Worm (Caenorhabditis elegans): Measurements from ENCODE around the gene srh-275.
"Not testable (repeated sequence)": the region's sequence is repeated elsewhere in the genome, so short reads cannot be mapped to it uniquely, and the experiment has no call there.

Gene srh-275

DNA sequence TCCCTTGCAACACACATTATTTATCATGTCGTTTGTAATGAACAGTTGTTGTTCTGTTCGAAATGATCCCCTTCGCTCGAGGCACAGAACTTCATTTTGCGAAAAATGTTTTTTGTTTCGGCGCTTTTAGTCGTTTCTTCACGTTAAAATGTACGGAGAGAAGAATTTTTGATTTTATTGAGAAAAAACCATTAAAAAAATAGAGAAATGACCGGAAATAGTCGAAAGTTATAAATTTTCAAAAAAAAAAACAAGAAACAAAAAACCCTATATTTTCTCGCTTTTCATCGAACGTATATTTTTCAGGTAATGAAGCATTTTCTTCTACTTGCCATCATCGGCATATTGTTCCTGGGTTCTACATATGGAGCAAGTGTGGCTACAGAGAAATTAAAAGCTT, 20.6 kb upstream of the srh-275 start, which contains the start of gene F10G2.1:
Gene F10G2.1, plus strand, starts transcription at position 301 of the 400 bp plus-strand sequence.
- no peak for TF ChIP-seq unc-39 (tag; optimal IDR thresholded peaks at IDR 0.05)
- no peak for TF ChIP-seq aly-2 (tag; optimal IDR thresholded peaks at IDR 0.05)
- TF ChIP-seq snpc-4 (tag; optimal IDR thresholded peaks at IDR 0.05) = no peak
- TF ChIP-seq fos-1 (tag; optimal IDR thresholded peaks at IDR 0.05) = no peak
- no peak for TF ChIP-seq nhr-6 (tag; optimal IDR thresholded peaks at IDR 0.05)
- TF ChIP-seq mbf-1 (tag; optimal IDR thresholded peaks at IDR 0.05) = no peak
- no peak for TF ChIP-seq alr-1 (tag; optimal IDR thresholded peaks at IDR 0.05)
- no peak for TF ChIP-seq nhr-129 (tag; optimal IDR thresholded peaks at IDR 0.05)
- TF ChIP-seq mab-5 (tag; optimal IDR thresholded peaks at IDR 0.05) = no peak
- no peak for TF ChIP-seq nhr-77 (tag; optimal IDR thresholded peaks at IDR 0.05)
- TF ChIP-seq sma-9 (GFP tag; optimal IDR thresholded peaks at IDR 0.05) = no peak
- no peak for TF ChIP-seq sma-9 (tag; optimal IDR thresholded peaks at IDR 0.05)
- TF ChIP-seq ama-1 (optimal IDR thresholded peaks at IDR 0.05) = no peak
- TF ChIP-seq gmeb-1 (tag; optimal IDR thresholded peaks at IDR 0.05) = no peak
- no peak for TF ChIP-seq zag-1 (tag; optimal IDR thresholded peaks at IDR 0.05)
- no peak for TF ChIP-seq nhr-23 (tag; optimal IDR thresholded peaks at IDR 0.05)
- no peak for TF ChIP-seq lin-39 (tag; optimal IDR thresholded peaks at IDR 0.05)
- no peak for TF ChIP-seq Y55F3AM.14 (GFP tag; optimal IDR thresholded peaks at IDR 0.05)
- no peak for TF ChIP-seq nhr-237 (tag; optimal IDR thresholded peaks at IDR 0.05)
- no peak for TF ChIP-seq crh-2 (tag; optimal IDR thresholded peaks at IDR 0.05)
- TF ChIP-seq ceh-16 (tag; optimal IDR thresholded peaks at IDR 0.05) = no peak

DNA sequence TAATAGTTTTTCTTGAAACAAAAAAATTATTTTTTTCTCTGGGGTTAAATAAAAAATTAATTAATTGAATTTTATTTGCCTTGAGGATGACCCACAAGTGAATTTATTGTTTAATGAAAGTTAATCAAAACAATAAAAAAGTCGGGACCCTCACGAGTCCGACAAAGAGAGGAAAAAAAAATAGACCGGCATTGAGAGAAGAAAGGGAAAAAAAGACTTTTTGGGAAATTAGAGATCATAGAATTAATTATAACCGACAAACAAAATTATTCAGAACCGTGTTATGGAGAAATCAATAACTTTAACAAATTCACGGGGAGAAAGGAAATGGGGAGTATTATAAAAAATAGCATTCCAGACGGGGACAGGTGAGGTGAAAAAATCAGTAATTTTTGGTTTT, 15.6 kb upstream of the srh-275 start, which contains the start of gene F10G2.7:
Gene F10G2.7, minus strand, starts transcription at position 101 of the 400 bp plus-strand sequence.
- not testable (repeated sequence) for TF ChIP-seq F13H6.1, elt-1, snpc-4 (tag; optimal IDR thresholded peaks at IDR 0.05)

DNA sequence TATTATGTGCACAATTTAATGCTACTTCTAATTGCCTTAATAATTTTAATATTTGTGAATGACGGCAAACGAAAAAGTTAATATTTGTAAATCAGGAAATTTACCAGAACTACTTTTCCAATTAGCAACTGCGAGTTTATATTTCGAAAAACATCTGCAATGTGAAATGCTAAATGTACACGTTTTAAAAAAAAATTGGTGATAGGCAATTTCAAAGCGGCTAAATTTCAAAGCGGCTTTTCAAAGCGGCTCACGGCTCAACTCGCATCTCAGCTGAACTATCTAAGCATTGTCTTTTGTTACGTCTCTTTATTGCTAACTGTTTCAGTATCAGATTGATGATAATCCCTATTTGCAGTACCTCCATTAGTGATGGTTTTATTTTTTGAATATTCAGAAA, 13.0 kb upstream of the srh-275 start, which contains the start of gene srh-187:
Gene srh-187, minus strand, starts transcription at position 101 of the 400 bp plus-strand sequence.
- TF ChIP-seq ama-1 (optimal IDR thresholded peaks at IDR 0.05) (no peak), nhr-6 (tag; optimal IDR thresholded peaks at IDR 0.05) (no peak), crh-2 (tag; optimal IDR thresholded peaks at IDR 0.05) (no peak), elt-3 (tag; optimal IDR thresholded peaks at IDR 0.05) (no peak), Y55F3AM.14 (GFP tag; optimal IDR thresholded peaks at IDR 0.05) (no peak), lin-11 (tag; optimal IDR thresholded peaks at IDR 0.05) (no peak), skn-1 (tag; optimal IDR thresholded peaks at IDR 0.05) (no peak), peb-1 (tag; optimal IDR thresholded peaks at IDR 0.05) (no peak), C34F6.9 (tag; optimal IDR thresholded peaks at IDR 0.05) (no peak), fos-1 (tag; optimal IDR thresholded peaks at IDR 0.05) (no peak), nhr-25 (tag; optimal IDR thresholded peaks at IDR 0.05) (no peak), elt-1 (tag; optimal IDR thresholded peaks at IDR 0.05) (no peak), ztf-11 (tag; optimal IDR thresholded peaks at IDR 0.05) (no peak), sem-4 (tag; optimal IDR thresholded peaks at IDR 0.05) (no peak), egl-27 (tag; optimal IDR thresholded peaks at IDR 0.05) (no peak), snpc-4 (tag; optimal IDR thresholded peaks at IDR 0.05) (no peak), nhr-237 (tag; optimal IDR thresholded peaks at IDR 0.05) (no peak), aly-2 (tag; optimal IDR thresholded peaks at IDR 0.05) (no peak), ceh-16 (tag; optimal IDR thresholded peaks at IDR 0.05) (no peak), unc-62 (GFP tag; optimal IDR thresholded peaks at IDR 0.05) (no peak)

DNA sequence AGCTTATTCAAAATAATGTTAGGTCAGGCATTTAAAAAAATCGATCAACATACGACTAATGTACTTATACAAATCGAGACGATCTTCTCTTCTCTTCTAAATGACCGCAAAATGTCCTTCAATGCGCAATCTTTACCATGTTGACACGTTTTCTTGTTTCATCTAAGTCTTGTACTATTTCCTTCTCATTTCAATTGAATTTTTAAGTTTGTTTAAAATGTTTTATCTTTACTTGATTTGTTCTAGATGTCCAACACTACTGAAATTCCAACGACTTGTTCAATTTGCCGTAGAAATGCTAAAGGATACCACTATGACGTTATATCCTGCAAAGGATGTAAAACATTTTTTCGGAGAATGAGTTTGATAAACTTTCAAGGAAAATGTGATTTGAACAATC, 10.9 kb upstream of the srh-275 start, which contains the start of the genes nhr-263 and nhr-148:
Gene nhr-263, minus strand, starts transcription at position 101 of the 400 bp plus-strand sequence.
Gene nhr-148, plus strand, starts transcription at position 215 of the 400 bp plus-strand sequence.
- TF ChIP-seq unc-39 (tag; optimal IDR thresholded peaks at IDR 0.05) (no peak), sma-9 (GFP tag; optimal IDR thresholded peaks at IDR 0.05) (peak; percentile 37), sma-9 (tag; optimal IDR thresholded peaks at IDR 0.05) (no peak)

DNA sequence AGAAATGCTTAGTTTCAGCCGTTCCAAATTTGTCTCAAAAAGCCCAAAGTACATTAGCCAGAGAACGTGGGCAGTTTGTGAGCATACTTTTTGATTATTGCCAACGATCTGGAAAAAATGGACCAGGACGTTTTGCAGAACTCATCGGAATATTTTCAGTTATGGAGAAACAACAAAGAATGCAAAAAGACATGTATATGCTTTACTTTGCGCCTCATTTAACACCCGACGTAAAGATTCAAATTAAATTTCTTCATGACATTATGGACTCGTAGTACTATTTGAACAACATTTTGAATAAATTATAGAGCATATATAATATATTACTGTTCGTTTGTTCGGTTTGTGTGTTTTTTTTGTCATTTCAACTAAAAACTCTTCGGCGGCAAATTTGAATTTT, 9.3 kb upstream of the srh-275 start, which contains the start of gene srh-244:
Gene srh-244, plus strand, starts transcription at position 301 of the 400 bp plus-strand sequence.
- TF ChIP-seq lin-13 (GFP tag; optimal IDR thresholded peaks at IDR 0.05) (no peak), ztf-4 (tag; optimal IDR thresholded peaks at IDR 0.05) (no peak), crh-2 (tag; optimal IDR thresholded peaks at IDR 0.05) (no peak), nhr-77 (tag; optimal IDR thresholded peaks at IDR 0.05) (no peak), R02D3.7 (tag; optimal IDR thresholded peaks at IDR 0.05) (no peak), C34F6.9 (tag; optimal IDR thresholded peaks at IDR 0.05) (no peak)

All from whole organism, L2 larva.